Worm (Caenorhabditis elegans): ENCODE results near the gene hxk-3.

The hxk-3 gene

DNA sequence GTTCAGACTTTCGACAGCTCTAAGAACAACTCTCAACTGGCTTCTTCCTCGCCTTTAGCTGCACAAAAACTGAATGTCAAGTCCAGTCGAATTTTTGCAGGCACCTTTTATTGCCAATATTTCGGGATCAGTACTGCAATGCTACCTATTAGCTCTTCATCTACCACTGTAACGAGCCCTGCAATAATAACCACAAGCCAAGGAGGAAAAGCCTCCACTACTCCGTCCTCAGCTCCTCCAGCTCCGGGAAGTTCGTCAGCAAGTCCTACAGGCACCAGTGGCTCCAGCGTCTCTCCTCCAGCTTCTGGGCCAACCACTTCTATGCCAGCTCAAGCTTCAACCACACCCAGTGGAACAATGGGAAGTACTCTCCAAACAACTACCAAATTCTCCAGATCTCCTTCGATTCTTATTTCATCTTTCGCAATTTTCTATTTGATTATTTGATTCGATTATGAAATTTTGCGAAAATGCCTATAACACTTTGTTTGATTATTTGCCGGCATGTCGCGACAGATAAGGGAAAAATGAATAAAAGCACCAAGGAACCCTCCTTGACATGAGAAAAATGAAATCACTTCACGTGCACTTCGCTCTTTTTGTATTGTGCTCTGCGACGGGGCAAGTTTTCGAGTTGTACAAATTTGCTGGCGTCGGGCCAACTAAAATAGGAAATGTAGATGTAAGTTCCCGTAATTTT is 57.7 kb downstream of the hxk-3 start, which contains the start of gene C34H4.1:
Gene C34H4.1, plus strand, starts transcription at position 559 of the 700 bp plus-strand sequence.
- no peak for TF ChIP-seq snpc-4 (tag; optimal IDR thresholded peaks at IDR 0.05)
- no peak for TF ChIP-seq blmp-1 (tag; optimal IDR thresholded peaks at IDR 0.05)
